Worm (Caenorhabditis elegans) whole organism, mixed stage, embryonic: ENCODE measurements around the gene E02H9.9.
A peak's percentile ranks its signal among the peaks of the same experiment; 100 is the strongest.

Experiments used
- M03D4.4 ChIP-seq: sonication (generic microtip); optimal IDR thresholded peaks from 2 replicates; lab custom pipeline; 2017; ENCODE audit warnings: mild to moderate bottlenecking, missing genetic modification characterization, missing compliant biosample characterization
- bed-3 ChIP-seq: fragments of 200-800 bp; sonication (Bioruptor generic); optimal IDR thresholded peaks from 3 replicates; lab custom pipeline; 2018; ENCODE audit warnings: mild to moderate bottlenecking, missing genetic modification characterization, moderate library complexity, missing compliant biosample characterization
- blmp-1 ChIP-seq: fragments of 150-350 bp; optimal IDR thresholded peaks from 2 replicates; lab custom pipeline; 2014; ENCODE audit warnings: missing biosample characterization, missing genetic modification characterization
- ceh-39 ChIP-seq: fragments of 150-350 bp; optimal IDR thresholded peaks from 2 replicates; lab custom pipeline; 2014; ENCODE audit warnings: missing biosample characterization, missing genetic modification characterization
- ceh-43 ChIP-seq: fragments of 200-800 bp; sonication (Bioruptor generic); optimal IDR thresholded peaks from 2 replicates; lab custom pipeline; 2018; ENCODE audit warnings: mild to moderate bottlenecking, missing genetic modification characterization, moderate library complexity, missing compliant biosample characterization
- ceh-83 ChIP-seq: fragments of 200-800 bp; sonication (Bioruptor generic); optimal IDR thresholded peaks from 2 replicates; lab custom pipeline; 2018; ENCODE audit warnings: mild to moderate bottlenecking, missing genetic modification characterization, missing compliant biosample characterization
- ces-1 ChIP-seq: fragments of 150-350 bp; optimal IDR thresholded peaks from 2 replicates; lab custom pipeline; 2014; ENCODE audit warnings: missing biosample characterization, missing genetic modification reagents, missing genetic modification characterization
- cnd-1 ChIP-seq: fragments of 200-800 bp; sonication (Bioruptor generic); optimal IDR thresholded peaks from 2 replicates; lab custom pipeline; 2018; ENCODE audit warnings: mild to moderate bottlenecking, missing genetic modification characterization, missing compliant biosample characterization
- drap-1 ChIP-seq: fragments of 200-800 bp; sonication (Bioruptor generic); optimal IDR thresholded peaks from 3 replicates; lab custom pipeline; 2018; ENCODE audit warnings: mild to moderate bottlenecking, missing genetic modification characterization, missing compliant biosample characterization
- elt-1 ChIP-seq: sonication (generic microtip); optimal IDR thresholded peaks from 2 replicates; lab custom pipeline; 2017; ENCODE audit warnings: missing genetic modification characterization, mild to moderate bottlenecking, missing compliant biosample characterization, antibody characterized with exemption, moderate library complexity, borderline replicate concordance; ENCODE audit not compliant: insufficient read depth
- elt-3 ChIP-seq: fragments of 150-350 bp; optimal IDR thresholded peaks from 2 replicates; lab custom pipeline; 2014; ENCODE audit warnings: missing biosample characterization, missing genetic modification characterization
- ham-2 ChIP-seq: fragments of 200-800 bp; sonication (Bioruptor generic); optimal IDR thresholded peaks from 2 replicates; lab custom pipeline; 2018; ENCODE audit warnings: mild to moderate bottlenecking, missing genetic modification characterization, missing compliant biosample characterization
- hlh-1 ChIP-seq: fragments of 150-350 bp; optimal IDR thresholded peaks from 2 replicates; lab custom pipeline; 2014; ENCODE audit warnings: missing biosample characterization, missing genetic modification reagents, missing genetic modification characterization
- lin-13 ChIP-seq: fragments of 150-350 bp; optimal IDR thresholded peaks from 2 replicates; lab custom pipeline; 2014; ENCODE audit warnings: missing biosample characterization, missing genetic modification characterization
- lin-32 ChIP-seq: fragments of 200-800 bp; sonication (Bioruptor generic); optimal IDR thresholded peaks from 2 replicates; lab custom pipeline; 2018; ENCODE audit warnings: mild to moderate bottlenecking, missing genetic modification characterization, missing compliant biosample characterization
- lsy-2 ChIP-seq: fragments of 150-350 bp; optimal IDR thresholded peaks from 2 replicates; lab custom pipeline; 2014; ENCODE audit warnings: missing biosample characterization, missing genetic modification characterization
- mab-5 ChIP-seq: fragments of 150-350 bp; optimal IDR thresholded peaks from 2 replicates; lab custom pipeline; 2014; ENCODE audit warnings: missing biosample characterization, missing genetic modification characterization
- mep-1 ChIP-seq: fragments of 150-350 bp; optimal IDR thresholded peaks from 2 replicates; lab custom pipeline; 2017; ENCODE audit warnings: missing biosample characterization, missing genetic modification reagents, missing genetic modification characterization, inconsistent platforms
- mls-2 ChIP-seq: sonication (generic microtip); optimal IDR thresholded peaks from 2 replicates; lab custom pipeline; 2016; ENCODE audit warnings: mild to moderate bottlenecking, missing genetic modification characterization, moderate library complexity, missing compliant biosample characterization
- nhr-12 ChIP-seq: fragments of 150-350 bp; optimal IDR thresholded peaks from 2 replicates; lab custom pipeline; 2014; ENCODE audit warnings: missing biosample characterization, missing genetic modification characterization
- nhr-2 ChIP-seq: fragments of 150-350 bp; optimal IDR thresholded peaks from 2 replicates; lab custom pipeline; 2014; ENCODE audit warnings: missing biosample characterization, missing genetic modification characterization
- nhr-237 ChIP-seq: fragments of 150-350 bp; optimal IDR thresholded peaks from 2 replicates; lab custom pipeline; 2014; ENCODE audit warnings: missing biosample characterization, missing genetic modification characterization
- nhr-28 ChIP-seq: fragments of 150-350 bp; optimal IDR thresholded peaks from 2 replicates; lab custom pipeline; 2014; ENCODE audit warnings: missing biosample characterization, missing genetic modification characterization
- nhr-76 ChIP-seq: sonication (generic microtip); optimal IDR thresholded peaks from 2 replicates; lab custom pipeline; 2017; ENCODE audit warnings: missing biosample characterization, missing genetic modification characterization
- pha-4 ChIP-seq: fragments of 150-350 bp; optimal IDR thresholded peaks from 2 replicates; lab custom pipeline; 2018; ENCODE audit warnings: missing biosample characterization, missing genetic modification reagents, missing genetic modification characterization
- sem-2 ChIP-seq: fragments of 200-800 bp; sonication (Bioruptor generic); optimal IDR thresholded peaks from 2 replicates; lab custom pipeline; 2018; ENCODE audit warnings: mild to moderate bottlenecking, missing genetic modification characterization, missing compliant biosample characterization
- snpc-4 ChIP-seq: fragments of 150-350 bp; optimal IDR thresholded peaks from 2 replicates; lab custom pipeline; 2014; ENCODE audit warnings: missing biosample characterization, missing genetic modification characterization
- sptf-1 ChIP-seq: sonication (generic microtip); optimal IDR thresholded peaks from 2 replicates; lab custom pipeline; 2017; ENCODE audit warnings: mild to moderate bottlenecking, missing genetic modification characterization, moderate library complexity, missing compliant biosample characterization
- tbx-8 ChIP-seq: fragments of 200-800 bp; sonication (Bioruptor generic); optimal IDR thresholded peaks from 2 replicates; lab custom pipeline; 2018; ENCODE audit warnings: mild to moderate bottlenecking, missing genetic modification characterization, moderate library complexity, missing compliant biosample characterization
- unc-120 ChIP-seq: sonication (generic microtip); optimal IDR thresholded peaks from 2 replicates; lab custom pipeline; 2017; ENCODE audit warnings: missing genetic modification characterization, missing compliant biosample characterization; ENCODE audit not compliant: poor library complexity, severe bottlenecking
- unc-39 ChIP-seq: fragments of 150-350 bp; optimal IDR thresholded peaks from 2 replicates; lab custom pipeline; 2014; ENCODE audit warnings: missing biosample characterization, missing genetic modification characterization
- unc-62 ChIP-seq: fragments of 150-350 bp; optimal IDR thresholded peaks from 2 replicates; lab custom pipeline; 2014; ENCODE audit warnings: missing biosample characterization, missing genetic modification reagents, missing genetic modification characterization
- zip-8 ChIP-seq: fragments of 150-350 bp; optimal IDR thresholded peaks from 2 replicates; lab custom pipeline; 2014; ENCODE audit warnings: missing biosample characterization, missing genetic modification characterization
- ztf-11 ChIP-seq: fragments of 150-350 bp; optimal IDR thresholded peaks from 2 replicates; lab custom pipeline; 2014; ENCODE audit warnings: missing biosample characterization, missing genetic modification characterization

The E02H9.9 gene

ce11 chrIII:2423638-2424037 is 44.5 kb downstream of the E02H9.9 start:
- TF ChIP-seq pha-4 (tag; lab: Kevin White, UChicago) = no peak
- TF ChIP-seq nhr-2 (tag; lab: Kevin White, UChicago) = no peak
- no peak for TF ChIP-seq ztf-11 (tag; lab: Kevin White, UChicago)
- TF ChIP-seq elt-3 = no peak
- TF ChIP-seq lin-13 (tag; lab: Kevin White, UChicago) = no peak
- no peak for TF ChIP-seq ceh-39 (tag; lab: Kevin White, UChicago)
- no peak for TF ChIP-seq bed-3 (GFP tag; lab: Kevin White, UChicago)
- no peak for TF ChIP-seq ces-1
- TF ChIP-seq hlh-1 = no peak
- TF ChIP-seq zip-8 (tag; lab: Kevin White, UChicago) = no peak
- TF ChIP-seq unc-39 (tag; lab: Kevin White, UChicago) = no peak
- TF ChIP-seq unc-120 = no peak
- no peak for TF ChIP-seq nhr-12
- TF ChIP-seq mab-5 (tag; lab: Kevin White, UChicago) = no peak
- no peak for TF ChIP-seq ceh-83 (GFP tag; lab: Kevin White, UChicago)
- TF ChIP-seq, all 35 proteins: peak for 0

ce11 chrIII:2421226-2421625 is 46.9 kb downstream of the E02H9.9 start:
- no peak for TF ChIP-seq tbx-8
- TF ChIP-seq snpc-4 = no peak
- no peak for TF ChIP-seq M03D4.4 (tag; lab: Kevin White, UChicago)
- TF ChIP-seq mls-2 (tag; lab: Kevin White, UChicago) = no peak
- TF ChIP-seq ham-2 (GFP tag; lab: Kevin White, UChicago) = no peak
- no peak for TF ChIP-seq ceh-39 (tag; lab: Kevin White, UChicago)
- TF ChIP-seq nhr-76 = no peak
- no peak for TF ChIP-seq sptf-1 (tag; lab: Kevin White, UChicago)
- TF ChIP-seq drap-1 (GFP tag; lab: Kevin White, UChicago) = no peak

- TF ChIP-seq ceh-43 (no peak), ceh-39 (tag; lab: Kevin White, UChicago) (no peak), cnd-1 (tag; lab: Kevin White, UChicago) (no peak), lsy-2 (tag; lab: Kevin White, UChicago) (no peak), nhr-237 (no peak), lin-13 (tag; lab: Kevin White, UChicago) (no peak)
Measured at ce11 chrIII:2419504-2419903, 48.6 kb downstream of the E02H9.9 start.

- no peak for TF ChIP-seq mab-5 (tag; lab: Kevin White, UChicago)
- TF ChIP-seq unc-120 = no peak
- no peak for TF ChIP-seq ces-1
- TF ChIP-seq tbx-8 = no peak
- no peak for TF ChIP-seq ceh-83 (GFP tag; lab: Kevin White, UChicago)
- TF ChIP-seq sem-2 (GFP tag; lab: Kevin White, UChicago) = no peak
- TF ChIP-seq mls-2 (tag; lab: Kevin White, UChicago) = no peak
Measured at ce11 chrIII:2418981-2419380, 49.1 kb downstream of the E02H9.9 start.

- TF ChIP-seq hlh-1 = peak; percentile 22
- no peak for TF ChIP-seq blmp-1
- TF ChIP-seq lin-13 (tag; lab: Kevin White, UChicago) = peak; percentile 52
- TF ChIP-seq mep-1 = peak; percentile 66
- TF ChIP-seq elt-3 = no peak
- TF ChIP-seq cnd-1 (tag; lab: Kevin White, UChicago) = no peak
- TF ChIP-seq sptf-1 (tag; lab: Kevin White, UChicago) = peak; percentile 13
- TF ChIP-seq lin-32 (GFP tag; lab: Kevin White, UChicago) = no peak
- TF ChIP-seq ces-1 = peak; percentile 48
- no peak for TF ChIP-seq elt-1 (tag; lab: Kevin White, UChicago)
- TF ChIP-seq nhr-28 (tag; lab: Kevin White, UChicago) = no peak
- TF ChIP-seq sem-2 (GFP tag; lab: Kevin White, UChicago) = no peak
- peak; percentile 59 for TF ChIP-seq lsy-2 (tag; lab: Kevin White, UChicago)
- no peak for TF ChIP-seq ceh-83 (GFP tag; lab: Kevin White, UChicago)
- TF ChIP-seq ham-2 (GFP tag; lab: Kevin White, UChicago) = no peak
- no peak for TF ChIP-seq pha-4 (tag; lab: Kevin White, UChicago)
- TF ChIP-seq ceh-39 (tag; lab: Kevin White, UChicago) = no peak
- TF ChIP-seq bed-3 (GFP tag; lab: Kevin White, UChicago) = no peak
- peak; percentile 23 for TF ChIP-seq nhr-237
- peak; percentile 50 for TF ChIP-seq unc-120
- no peak for TF ChIP-seq tbx-8
- TF ChIP-seq zip-8 (tag; lab: Kevin White, UChicago) = no peak
- no peak for TF ChIP-seq unc-62 (GFP tag; lab: Kevin White, UChicago)
- TF ChIP-seq nhr-12 = no peak
Measured at ce11 chrIII:2418159-2418658, 49.9 kb downstream of the E02H9.9 start, which contains the start of the genes W04B5.5 and W04B5.3. Gene W04B5.5 (minus strand): TSS chrIII:2418209. Gene W04B5.3 (plus strand): TSS chrIII:2418514.
